Worm (Caenorhabditis elegans): ENCODE data around the gene C35D6.13.
A peak's percentile ranks its signal among the peaks of the same experiment; 100 is the strongest.

Gene C35D6.13

DNA sequence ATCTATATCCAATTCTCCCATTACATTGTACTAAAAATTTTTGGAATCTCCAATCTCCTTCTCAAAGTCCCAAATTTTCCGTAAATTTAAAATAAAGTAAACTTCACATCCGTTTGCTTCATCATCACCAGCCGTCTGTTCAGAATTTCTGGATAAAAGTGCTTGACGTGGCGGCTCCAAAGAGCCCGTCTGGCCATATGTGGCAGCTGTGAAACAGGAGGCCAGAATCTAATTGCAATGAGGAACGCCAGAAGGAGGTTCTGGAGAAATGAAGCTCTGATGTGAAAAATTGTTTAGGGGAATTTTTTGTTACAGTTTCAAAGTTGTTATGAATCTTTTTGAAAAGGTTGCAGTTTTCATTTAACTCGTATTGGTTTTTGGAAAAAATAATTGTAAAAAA is 43.5 kb downstream of the C35D6.13 start:
- no peak for TF ChIP-seq hlh-13 (GFP tag; optimal IDR thresholded peaks at IDR 0.05)
- no peak for TF ChIP-seq F13H6.1 (tag; optimal IDR thresholded peaks at IDR 0.05)

DNA sequence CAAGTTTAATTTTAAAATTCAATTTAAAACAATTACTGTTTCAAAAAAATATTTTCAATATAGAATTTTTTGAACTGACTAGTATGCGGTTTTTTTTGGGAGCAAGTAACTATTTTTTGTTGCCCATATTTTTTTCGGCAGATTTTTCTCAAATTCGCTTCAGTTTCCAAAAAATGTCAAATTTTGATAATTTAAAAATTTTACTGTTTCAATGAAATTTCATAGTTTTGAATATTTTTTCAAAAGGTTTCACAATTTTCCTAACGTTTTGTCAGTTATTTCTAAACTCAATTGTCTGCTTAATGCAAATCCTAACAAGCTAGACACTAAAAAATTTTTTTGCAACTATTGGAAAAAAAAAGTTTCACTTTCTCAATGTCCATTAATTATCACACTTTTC is 44.1 kb downstream of the C35D6.13 start:
- no peak for TF ChIP-seq pag-3 (tag; optimal IDR thresholded peaks at IDR 0.05; ENCODE audit: borderline replicate concordance)
- no peak for TF ChIP-seq ahr-1 (tag; optimal IDR thresholded peaks at IDR 0.05)
- no peak for TF ChIP-seq unc-42 (tag; optimal IDR thresholded peaks at IDR 0.05)
- no peak for TF ChIP-seq ceh-14 (tag; optimal IDR thresholded peaks at IDR 0.05)
- TF ChIP-seq odd-2 (tag; optimal IDR thresholded peaks at IDR 0.05), result no peak
- TF ChIP-seq unc-86 (tag; optimal IDR thresholded peaks at IDR 0.05), result no peak
- TF ChIP-seq ama-1 (optimal IDR thresholded peaks at IDR 0.05), result no peak
- no peak for TF ChIP-seq pax-1 (tag; optimal IDR thresholded peaks at IDR 0.05)
- TF ChIP-seq ceh-24 (tag; optimal IDR thresholded peaks at IDR 0.05), result no peak
- TF ChIP-seq rnt-1 (tag; optimal IDR thresholded peaks at IDR 0.05), result no peak
- no peak for TF ChIP-seq F13H6.1 (tag; optimal IDR thresholded peaks at IDR 0.05)
- no peak for TF ChIP-seq gmeb-2 (tag; optimal IDR thresholded peaks at IDR 0.05)
- TF ChIP-seq C08G9.2 (tag; optimal IDR thresholded peaks at IDR 0.05), result no peak
- no peak for TF ChIP-seq nhr-11 (tag; optimal IDR thresholded peaks at IDR 0.05)
- no peak for TF ChIP-seq lim-6 (tag; optimal IDR thresholded peaks at IDR 0.05)
- TF ChIP-seq unc-55 (GFP tag; optimal IDR thresholded peaks at IDR 0.05), result no peak
- no peak for TF ChIP-seq ref-2 (tag; optimal IDR thresholded peaks at IDR 0.05)

- TF ChIP-seq unc-42 (tag; optimal IDR thresholded peaks at IDR 0.05) (no peak), syd-9 (tag; optimal IDR thresholded peaks at IDR 0.05) (peak; percentile 47), hlh-30 (tag; optimal IDR thresholded peaks at IDR 0.05; ENCODE audit: insufficient read depth) (peak; percentile 43), K02D7.2 (tag; optimal IDR thresholded peaks at IDR 0.05) (no peak), ceh-14 (tag; optimal IDR thresholded peaks at IDR 0.05) (peak; percentile 20), odd-2 (tag; optimal IDR thresholded peaks at IDR 0.05) (no peak), unc-55 (GFP tag; optimal IDR thresholded peaks at IDR 0.05) (no peak), pag-3 (tag; optimal IDR thresholded peaks at IDR 0.05; ENCODE audit: borderline replicate concordance) (no peak), che-1 (tag; optimal IDR thresholded peaks at IDR 0.05) (peak; percentile 40), K09A11.1 (tag; optimal IDR thresholded peaks at IDR 0.05; ENCODE audit: insufficient read depth) (peak; percentile 40), ceh-34 (tag; optimal IDR thresholded peaks at IDR 0.05) (peak; percentile 70), pax-1 (tag; optimal IDR thresholded peaks at IDR 0.05) (no peak), ref-2 (tag; optimal IDR thresholded peaks at IDR 0.05) (peak; percentile 83), ceh-9 (tag; optimal IDR thresholded peaks at IDR 0.05) (no peak), nhr-11 (tag; optimal IDR thresholded peaks at IDR 0.05) (no peak), dve-1 (tag; optimal IDR thresholded peaks at IDR 0.05) (peak; percentile 5), elt-4 (tag; optimal IDR thresholded peaks at IDR 0.05) (peak; percentile 45), lim-6 (tag; optimal IDR thresholded peaks at IDR 0.05) (no peak), pros-1 (tag; optimal IDR thresholded peaks at IDR 0.05) (no peak), sox-4 (tag; optimal IDR thresholded peaks at IDR 0.05) (peak; percentile 52), hlh-13 (GFP tag; optimal IDR thresholded peaks at IDR 0.05) (peak; percentile 9), ceh-22 (tag; optimal IDR thresholded peaks at IDR 0.05) (peak; percentile 15), fkh-10 (GFP tag; optimal IDR thresholded peaks at IDR 0.05) (no peak), fkh-6 (tag; optimal IDR thresholded peaks at IDR 0.05) (peak; percentile 11), pha-2 (tag; optimal IDR thresholded peaks at IDR 0.05) (peak; percentile 72), ztf-16 (tag; optimal IDR thresholded peaks at IDR 0.05) (peak; percentile 49), C08G9.2 (tag; optimal IDR thresholded peaks at IDR 0.05) (peak; percentile 59), hlh-8 (tag; optimal IDR thresholded peaks at IDR 0.05) (peak; percentile 46), ceh-24 (tag; optimal IDR thresholded peaks at IDR 0.05) (no peak), madf-2 (tag; optimal IDR thresholded peaks at IDR 0.05) (peak; percentile 23), F13H6.1 (tag; optimal IDR thresholded peaks at IDR 0.05) (no peak), dmd-4 (tag; optimal IDR thresholded peaks at IDR 0.05; ENCODE audit: borderline replicate concordance) (peak; percentile 63), eyg-1 (tag; optimal IDR thresholded peaks at IDR 0.05) (no peak), unc-86 (tag; optimal IDR thresholded peaks at IDR 0.05) (peak; percentile 22), fax-1 (tag; optimal IDR thresholded peaks at IDR 0.05) (no peak), tbx-2 (tag; optimal IDR thresholded peaks at IDR 0.05) (peak; percentile 57), mec-3 (tag; optimal IDR thresholded peaks at IDR 0.05; ENCODE audit: borderline replicate concordance) (no peak), ceh-31 (tag; optimal IDR thresholded peaks at IDR 0.05) (peak; percentile 61), ceh-19 (GFP tag; optimal IDR thresholded peaks at IDR 0.05) (peak; percentile 56), pha-4 (tag; optimal IDR thresholded peaks at IDR 0.05) (no peak), pqm-1 (tag; optimal IDR thresholded peaks at IDR 0.05) (no peak), npax-4 (tag; optimal IDR thresholded peaks at IDR 0.05) (no peak)
Observed at ce11 chrIV:16381933-16382591, 45.2 kb downstream of the C35D6.13 start, which contains the start of gene Y7A9D.1. Gene Y7A9D.1 (minus strand): TSS chrIV:16382215.
